Fruit fly (Drosophila melanogaster): Measurements from ENCODE around the gene CG46339.

The CG46339 gene

DNA sequence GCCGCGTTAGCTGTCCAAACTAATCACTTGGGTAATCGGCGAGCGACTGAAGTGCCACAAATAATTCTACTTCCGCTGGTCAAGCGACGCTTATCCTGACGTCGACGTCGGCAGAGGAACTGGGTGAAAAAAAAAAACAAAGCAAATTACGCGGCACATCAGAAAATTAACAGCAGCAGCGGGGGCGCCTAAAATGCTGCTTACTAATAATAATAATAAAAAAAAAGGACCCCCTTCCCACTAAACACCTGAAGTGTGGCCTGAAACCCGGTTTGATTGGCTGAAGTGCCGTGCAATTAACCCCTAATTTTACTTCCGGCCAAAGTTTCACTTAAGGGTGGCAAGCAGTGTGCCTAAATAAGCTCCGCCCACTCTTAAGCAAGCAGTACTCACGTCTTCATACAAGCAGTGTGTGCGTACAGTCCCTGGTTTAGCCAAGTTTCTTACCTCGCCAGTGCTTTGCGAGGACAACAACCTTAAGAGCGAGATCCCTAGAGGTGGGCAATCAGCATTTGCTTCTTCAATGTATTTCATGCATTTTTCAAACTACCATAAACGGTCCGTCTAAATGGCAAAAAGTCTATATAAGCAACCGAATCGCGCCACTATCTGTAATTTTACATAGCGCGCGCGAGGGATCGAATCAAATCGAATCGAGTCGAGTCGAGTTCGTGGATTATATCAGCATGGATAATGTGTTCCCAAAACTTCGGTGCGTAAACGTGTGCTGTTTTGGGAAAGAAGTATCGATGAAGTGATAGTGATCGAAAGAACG, 34.3 kb upstream of the CG46339 start, which contains the start of the genes ro and T48 (continued):
- TF ChIP-seq HLH3B (GFP tag; IDR thresholded peaks at IDR 0.05) (0 out of 2 replicates have a peak, but pooled peaks have one; percentile 32), CG16815 (GFP tag; optimal IDR thresholded peaks at IDR 0.05) (no peak), her (GFP tag; optimal IDR thresholded peaks at IDR 0.05) (peak; percentile 68), Nf-YA (GFP tag; IDR thresholded peaks at IDR 0.05) (peak; percentile 33; the same call in 1 of the 2 replicates), CG33213 (GFP tag; optimal IDR thresholded peaks at IDR 0.05) (peak; percentile 98), luna (GFP tag; optimal IDR thresholded peaks at IDR 0.05) (peak; percentile 56), gcm2 (GFP tag; optimal IDR thresholded peaks at IDR 0.05) (peak; percentile 15), Lpt (GFP tag; optimal IDR thresholded peaks at IDR 0.05) (no peak), NFAT (GFP tag; IDR thresholded peaks at IDR 0.05) (peak; percentile 52; the same call in 1 of the 2 replicates), twi (tag; optimal IDR thresholded peaks at IDR 0.05) (no peak), Dip3 (GFP tag; optimal IDR thresholded peaks at IDR 0.05) (peak; percentile 90), ken (GFP tag; IDR thresholded peaks at IDR 0.05) (peak; percentile 65), CG4404 (GFP tag; IDR thresholded peaks at IDR 0.05) (no peak), CG9797 (GFP tag; optimal IDR thresholded peaks at IDR 0.05) (peak; percentile 98), gfzf (GFP tag; optimal IDR thresholded peaks at IDR 0.05) (peak; percentile 100), Antp (GFP tag; optimal IDR thresholded peaks at IDR 0.05) (peak; percentile 72), zen2 (GFP tag; IDR thresholded peaks at IDR 0.05; ENCODE audit: partially characterized antibody) (no peak), dati (GFP tag; IDR thresholded peaks at IDR 0.05) (no peak), CG17385 (GFP tag; optimal IDR thresholded peaks at IDR 0.05) (peak; percentile 53), hb (GFP tag; IDR thresholded peaks at IDR 0.05; ENCODE audit: partially characterized antibody) (no peak), CG3847 (GFP tag; IDR thresholded peaks at IDR 0.05) (peak; percentile 69), dmrt11E (tag; optimal IDR thresholded peaks at IDR 0.05) (peak; percentile 44), CG10462 (GFP tag; optimal IDR thresholded peaks at IDR 0.05) (no peak), CG6765 (GFP tag; optimal IDR thresholded peaks at IDR 0.05) (peak; percentile 12), Doc2 (GFP tag; IDR thresholded peaks at IDR 0.05) (no peak), yki (optimal IDR thresholded peaks at IDR 0.05) (peak; percentile 44), CG6791 (GFP tag; IDR thresholded peaks at IDR 0.05; ENCODE audit: partially characterized antibody) (peak; percentile 72), CG14667 (GFP tag; IDR thresholded peaks at IDR 0.05) (no peak), emc (GFP tag; optimal IDR thresholded peaks at IDR 0.05) (no peak), CG3995 (GFP tag; optimal IDR thresholded peaks at IDR 0.05) (no peak), disco-r (GFP tag; optimal IDR thresholded peaks at IDR 0.05) (peak; percentile 16), CG8290 (GFP tag; optimal IDR thresholded peaks at IDR 0.05) (peak; percentile 99), CG8290 (tag; optimal IDR thresholded peaks at IDR 0.05) (peak; percentile 99 to 100), inv (GFP tag; IDR thresholded peaks at IDR 0.05; ENCODE audit: partially characterized antibody) (peak; percentile 52; the same call in 1 of the 2 replicates), CkIIα-i1 (GFP tag; IDR thresholded peaks at IDR 0.05) (no peak), CG12942 (GFP tag; optimal IDR thresholded peaks at IDR 0.05) (peak; percentile 56), usp (GFP tag; optimal IDR thresholded peaks at IDR 0.05) (no peak), CG32532 (GFP tag; IDR thresholded peaks at IDR 0.05) (no peak; the same call in none of the 2 replicates), sd (tag; optimal IDR thresholded peaks at IDR 0.05) (peak; percentile 57), E2f1 (GFP tag; IDR thresholded peaks at IDR 0.05) (no peak), CG2116 (GFP tag; optimal IDR thresholded peaks at IDR 0.05) (peak; percentile 70), row (GFP tag; IDR thresholded peaks at IDR 0.05) (peak; percentile 46), CG1529 (GFP tag; optimal IDR thresholded peaks at IDR 0.05) (no peak), CG6854 (GFP tag; optimal IDR thresholded peaks at IDR 0.05) (no peak), pita (GFP tag; optimal IDR thresholded peaks at IDR 0.05) (peak; percentile 99), Ada2b (GFP tag; IDR thresholded peaks at IDR 0.05) (no peak), wor (GFP tag; IDR thresholded peaks at IDR 0.05) (no peak), CrebB (tag; optimal IDR thresholded peaks at IDR 0.05) (peak; percentile 51), Vsx1 (GFP tag; optimal IDR thresholded peaks at IDR 0.05) (no peak), eyg (GFP tag; optimal IDR thresholded peaks at IDR 0.05) (peak; percentile 15), Xbp1 (GFP tag; optimal IDR thresholded peaks at IDR 0.05) (peak; percentile 44)
